Worm (Caenorhabditis elegans): Measurements from ENCODE around the gene clec-85.

Gene clec-85

DNA sequence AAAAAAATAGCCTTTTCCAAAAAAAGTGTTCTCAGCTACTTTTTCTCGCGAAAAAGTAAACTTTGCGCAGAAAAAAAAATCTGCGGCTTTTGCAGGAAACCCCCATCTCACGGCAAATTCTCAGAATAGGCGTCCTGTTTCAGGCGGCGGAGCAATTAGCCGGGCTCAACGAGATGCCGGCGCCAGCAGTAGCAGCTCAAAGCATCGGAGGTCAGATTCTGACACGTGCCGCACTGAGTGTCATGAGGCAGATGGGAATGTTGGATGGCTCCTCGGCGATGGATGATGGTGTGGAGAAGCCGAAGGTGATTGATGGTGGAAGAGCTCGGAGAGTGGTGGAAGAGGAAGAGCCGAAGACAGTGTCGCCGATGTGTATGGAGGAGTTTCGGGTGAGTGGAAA lies 36.6 kb downstream of the clec-85 start:
- TF ChIP-seq fkh-6 (tag; optimal IDR thresholded peaks at IDR 0.05), result no peak
- peak; percentile 13 for TF ChIP-seq mec-3 (tag; optimal IDR thresholded peaks at IDR 0.05; ENCODE audit: borderline replicate concordance)
- TF ChIP-seq ama-1 (optimal IDR thresholded peaks at IDR 0.05), result no peak
- TF ChIP-seq ceh-31 (tag; optimal IDR thresholded peaks at IDR 0.05), result no peak

DNA sequence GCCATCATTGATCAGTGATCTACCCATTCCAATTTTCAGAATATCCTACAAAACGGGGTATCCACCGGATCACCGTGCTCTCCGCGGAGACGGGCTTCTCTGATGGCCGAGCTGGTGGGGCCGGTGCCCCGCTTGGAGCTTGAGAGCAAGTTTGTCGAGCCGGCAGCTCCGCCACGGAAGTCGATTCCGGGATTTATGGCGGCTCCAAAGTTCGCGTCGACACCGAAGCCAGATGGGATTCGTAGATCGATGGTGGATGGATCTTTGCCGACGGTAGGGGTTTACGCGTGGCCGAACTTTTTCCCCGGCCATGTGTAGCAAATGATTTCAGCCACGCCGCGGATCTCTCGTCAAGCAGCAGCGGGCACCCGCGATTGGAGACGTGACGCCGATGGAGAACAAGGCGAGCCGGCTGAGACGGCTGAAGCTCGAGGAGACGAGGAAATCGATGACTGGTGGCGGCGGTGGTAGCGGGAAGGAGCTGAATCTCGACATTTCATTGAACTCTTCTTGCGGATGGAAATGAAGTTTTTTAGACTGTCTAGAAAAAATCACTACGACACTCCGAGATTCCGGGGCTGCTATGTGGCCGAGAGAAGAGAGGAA lies 37.9 kb downstream of the clec-85 start:
- TF ChIP-seq Y22D7AL.16 (tag; optimal IDR thresholded peaks at IDR 0.05) (no peak), nhr-232 (tag; optimal IDR thresholded peaks at IDR 0.05) (no peak), ceh-14 (tag; optimal IDR thresholded peaks at IDR 0.05) (no peak), ref-2 (tag; optimal IDR thresholded peaks at IDR 0.05) (peak; percentile 7), pat-9 (tag; optimal IDR thresholded peaks at IDR 0.05) (no peak)

DNA sequence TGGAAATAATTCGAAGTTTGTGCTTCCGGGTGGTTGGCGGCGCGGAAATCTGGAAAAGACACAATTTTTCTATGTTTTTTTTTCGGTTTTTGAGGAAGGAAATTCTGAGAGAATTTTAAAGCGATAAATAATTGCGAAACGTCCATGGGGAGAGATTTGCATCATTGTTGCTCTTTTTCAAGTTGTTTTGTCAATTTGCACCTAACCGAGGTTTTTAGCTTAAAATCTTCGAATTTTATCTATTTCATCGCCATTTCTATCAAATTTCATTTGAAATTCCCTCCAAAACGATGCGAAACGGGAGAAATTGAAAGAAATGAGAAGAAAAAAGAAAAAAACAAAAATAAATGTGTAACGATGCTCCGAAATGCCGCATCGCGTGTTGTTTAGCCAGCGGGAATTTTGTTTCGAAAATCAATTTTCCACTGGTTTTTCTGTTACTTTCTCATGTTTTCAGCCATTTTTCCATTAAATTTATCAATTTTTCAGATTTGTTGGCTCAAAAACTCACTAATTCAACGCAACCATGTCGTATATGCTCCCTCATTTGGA lies 39.8 kb downstream of the clec-85 start, which contains the start of the genes nprt-1 and dib-1:
TSS of gene nprt-1 (minus strand) at position 51 of the 552 bp plus-strand sequence.
TSS of gene dib-1 (plus strand) at position 482 of the 552 bp plus-strand sequence.
- TF ChIP-seq nfya-1 (tag; optimal IDR thresholded peaks at IDR 0.05) (peak; percentile 52), ceh-48 (tag; optimal IDR thresholded peaks at IDR 0.05) (peak; percentile 11), npax-4 (tag; optimal IDR thresholded peaks at IDR 0.05) (no peak), unc-42 (tag; optimal IDR thresholded peaks at IDR 0.05) (peak; percentile 31)

DNA sequence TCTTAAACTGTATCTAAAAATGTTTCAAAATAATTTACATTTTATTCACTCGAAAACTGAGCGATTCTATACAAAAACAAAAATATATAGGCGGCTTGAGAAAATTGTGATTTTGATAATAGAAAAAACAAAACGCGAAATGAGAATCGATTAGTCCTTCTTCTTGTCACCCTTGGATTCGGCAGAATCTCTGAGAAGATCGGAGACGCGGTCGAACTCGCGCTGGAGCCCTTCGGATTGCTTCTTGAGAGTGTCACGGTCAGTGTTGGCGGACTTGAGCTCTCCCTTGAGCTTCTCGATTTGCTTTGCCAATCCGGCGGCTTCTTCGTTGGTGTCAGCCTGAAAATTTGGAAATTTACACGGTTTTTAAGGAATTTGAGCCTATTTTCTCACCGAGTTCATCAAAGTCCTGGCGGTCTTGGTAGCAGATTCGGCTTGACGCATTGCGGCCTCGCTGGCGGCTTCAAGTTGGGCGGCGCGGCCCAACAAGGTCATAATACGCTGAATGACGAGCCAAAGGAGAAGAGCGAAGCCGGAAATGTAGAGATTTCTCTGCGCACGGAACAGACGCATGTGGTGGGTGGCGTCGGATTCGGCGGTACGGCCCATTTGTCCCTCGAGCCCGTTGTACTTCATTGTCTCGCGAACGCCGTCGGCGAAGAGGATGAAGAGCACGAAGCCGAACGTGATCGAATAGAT lies 41.0 kb downstream of the clec-85 start:
- TF ChIP-seq ref-2 (tag; optimal IDR thresholded peaks at IDR 0.05), result peak; percentile 42
- no peak for TF ChIP-seq zip-5 (tag; optimal IDR thresholded peaks at IDR 0.05)
- peak; percentile 47 for TF ChIP-seq dmd-4 (tag; optimal IDR thresholded peaks at IDR 0.05; ENCODE audit: borderline replicate concordance)

DNA sequence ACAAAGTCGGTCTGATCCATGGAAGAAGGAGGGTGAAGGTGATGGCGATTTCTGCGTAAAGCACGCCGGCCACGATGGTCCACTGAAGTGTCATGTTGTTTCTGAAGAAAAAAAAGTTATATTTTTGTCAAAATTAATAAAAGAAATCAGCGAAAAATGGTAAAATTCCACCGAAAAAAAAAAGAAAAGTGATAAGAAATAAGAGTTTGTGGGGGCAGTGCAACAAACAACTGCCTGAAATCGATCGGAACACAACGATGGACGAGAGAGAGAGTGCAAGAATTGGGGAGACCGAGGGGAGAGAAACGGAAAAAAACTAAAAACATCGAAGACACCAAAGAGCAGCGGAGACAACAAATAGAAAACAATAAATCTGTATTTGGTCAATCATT lies 41.7 kb downstream of the clec-85 start, which contains the start of gene Y54G2A.18:
TSS of gene Y54G2A.18 (minus strand) at position 101 of the 392 bp plus-strand sequence.
- TF ChIP-seq pqm-1 (tag; optimal IDR thresholded peaks at IDR 0.05) (no peak), nhr-232 (tag; optimal IDR thresholded peaks at IDR 0.05) (no peak), sox-2 (GFP tag; IDR thresholded peaks at IDR 0.05) (no peak), pat-9 (tag; optimal IDR thresholded peaks at IDR 0.05) (no peak), dmd-4 (tag; optimal IDR thresholded peaks at IDR 0.05; ENCODE audit: borderline replicate concordance) (no peak), C08G9.2 (tag; optimal IDR thresholded peaks at IDR 0.05) (no peak), ztf-16 (tag; optimal IDR thresholded peaks at IDR 0.05) (no peak), nfya-1 (tag; optimal IDR thresholded peaks at IDR 0.05) (no peak), sdc-2 (tag; optimal IDR thresholded peaks at IDR 0.05) (no peak), C38D4.7 (GFP tag; optimal IDR thresholded peaks at IDR 0.05) (no peak), unc-42 (tag; optimal IDR thresholded peaks at IDR 0.05) (no peak), ceh-24 (tag; optimal IDR thresholded peaks at IDR 0.05) (no peak), elt-4 (tag; optimal IDR thresholded peaks at IDR 0.05) (no peak), ceh-31 (tag; optimal IDR thresholded peaks at IDR 0.05) (no peak)

DNA sequence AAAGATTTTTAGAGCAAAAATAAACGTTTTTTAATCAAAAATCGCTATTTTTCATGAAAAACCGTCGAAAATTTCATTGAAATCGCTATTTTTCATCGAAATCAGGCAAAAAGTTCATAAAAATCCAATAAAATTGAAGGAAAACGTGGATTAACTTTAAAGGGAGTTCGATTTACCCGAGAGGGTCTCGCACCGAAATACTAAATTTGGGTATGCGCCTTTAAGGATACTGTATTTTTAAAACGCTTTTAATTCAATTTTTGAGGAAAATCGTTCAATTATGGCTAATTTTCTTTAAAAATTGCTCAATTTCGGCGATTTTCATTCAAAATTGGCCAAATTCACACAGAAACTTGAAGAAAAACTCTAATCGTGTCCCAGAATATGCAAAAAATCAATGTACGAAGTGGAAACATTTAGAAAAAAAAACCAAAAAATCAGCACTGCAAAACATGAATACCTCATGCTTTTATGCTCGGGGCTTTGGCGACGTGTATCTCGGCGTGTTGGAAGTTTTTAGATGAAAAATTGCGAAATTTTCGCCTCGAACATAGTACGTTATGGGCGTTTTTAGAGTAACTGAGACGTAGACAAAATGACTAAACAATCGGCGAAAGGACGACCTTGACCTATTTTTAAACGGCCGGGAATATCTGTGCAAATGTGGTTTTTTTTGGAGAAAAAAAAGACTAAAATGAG lies 42.2 kb downstream of the clec-85 start:
- no peak for TF ChIP-seq hlh-15 (tag; optimal IDR thresholded peaks at IDR 0.05)
- no peak for TF ChIP-seq gmeb-2 (tag; optimal IDR thresholded peaks at IDR 0.05)
- no peak for TF ChIP-seq T23F11.4 (GFP tag; optimal IDR thresholded peaks at IDR 0.05)
- no peak for TF ChIP-seq elt-2 (tag; optimal IDR thresholded peaks at IDR 0.05)
